Fruit fly (Drosophila melanogaster) whole organism, embryonic: Measurements from ENCODE around the gene CG4972.

Experiments
- B-H2 ChIP-seq: fragments of 200-800 bp; sonication (Bioruptor generic); optimal IDR thresholded peaks from 2 replicates; lab custom pipeline; 2018; ENCODE audit warnings: missing biosample characterization, mild to moderate bottlenecking, missing genetic modification characterization
- CG12299 ChIP-seq: fragments of 200-800 bp; sonication (Bioruptor generic); optimal IDR thresholded peaks from 2 replicates; lab custom pipeline; 2018; ENCODE audit warnings: missing biosample characterization, mild to moderate bottlenecking, missing genetic modification characterization
- CG12769 ChIP-seq: fragments of 200-800 bp; sonication (Bioruptor generic); optimal IDR thresholded peaks from 2 replicates; lab custom pipeline; 2019; ENCODE audit warnings: missing biosample characterization, mild to moderate bottlenecking, missing genetic modification characterization, moderate library complexity
- CG14710 ChIP-seq: fragments of 200-800 bp; sonication (Bioruptor generic); optimal IDR thresholded peaks from 3 replicates; lab custom pipeline; 2019; ENCODE audit warnings: missing biosample characterization, mild to moderate bottlenecking, missing genetic modification characterization, moderate library complexity
- CG15601 ChIP-seq: fragments of 200-800 bp; sonication (Bioruptor generic); optimal IDR thresholded peaks from 3 replicates; lab custom pipeline; 2019; ENCODE audit warnings: missing biosample characterization, mild to moderate bottlenecking, missing genetic modification characterization, moderate library complexity
- CG1603 ChIP-seq: fragments of 200-800 bp; sonication (Bioruptor generic); optimal IDR thresholded peaks from 2 replicates; lab custom pipeline; 2019; ENCODE audit warnings: missing biosample characterization, mild to moderate bottlenecking, missing genetic modification characterization, moderate library complexity
- CG16813 ChIP-seq: fragments of 200-800 bp; sonication (Bioruptor generic); IDR thresholded peaks from 3 replicates; pipeline ENCODE4 v1.3.6; 2022; ENCODE audit warnings: missing biosample characterization, missing genetic modification characterization; ENCODE audit not compliant: partially characterized antibody
- CG17829 ChIP-seq: fragments of 200-800 bp; optimal IDR thresholded peaks from 2 replicates; lab custom pipeline; 2019; ENCODE audit warnings: missing biosample characterization, mild to moderate bottlenecking, missing genetic modification characterization, moderate library complexity
- CG17912 ChIP-seq: fragments of 200-800 bp; sonication (Bioruptor generic); optimal IDR thresholded peaks from 2 replicates; lab custom pipeline; 2018; ENCODE audit warnings: missing biosample characterization, mild to moderate bottlenecking, missing genetic modification characterization
- CG18476 ChIP-seq: fragments of 200-800 bp; sonication (Bioruptor generic); optimal IDR thresholded peaks from 2 replicates; lab custom pipeline; 2016; ENCODE audit warnings: missing biosample characterization, mild to moderate bottlenecking, missing genetic modification characterization
- CG2202 ChIP-seq: fragments of 200-800 bp; sonication (Bioruptor generic); optimal IDR thresholded peaks from 2 replicates; lab custom pipeline; 2018; ENCODE audit warnings: missing biosample characterization, mild to moderate bottlenecking, missing genetic modification characterization
- CG4360 ChIP-seq: fragments of 200-800 bp; sonication (Bioruptor generic); IDR thresholded peaks from 2 replicates; pipeline ENCODE4 v1.3.6; 2022; ENCODE audit warnings: missing biosample characterization, missing genetic modification characterization
- CG8290 ChIP-seq, 3 experiments: fragments of 200-800 bp; sonication (Bioruptor generic); optimal IDR thresholded peaks; 2 replicates each; lab custom pipeline; 2016 to 2019; ENCODE audit warnings: missing biosample characterization in 3 of 3, missing genetic modification characterization in 3 of 3, mild to moderate bottlenecking in 2 of 3, moderate library complexity in 1 of 3
- CG9437 ChIP-seq: fragments of 200-800 bp; sonication (Bioruptor generic); optimal IDR thresholded peaks from 2 replicates; lab custom pipeline; 2018; ENCODE audit warnings: missing biosample characterization, mild to moderate bottlenecking, missing genetic modification characterization
- CrebB ChIP-seq: fragments of 200-800 bp; sonication (Bioruptor generic); optimal IDR thresholded peaks from 3 replicates; lab custom pipeline; 2018; ENCODE audit warnings: missing biosample characterization, mild to moderate bottlenecking, missing genetic modification characterization
- E2f2 ChIP-seq: fragments of 200-800 bp; sonication (Bioruptor generic); IDR thresholded peaks from 2 replicates; pipeline ENCODE4 v1.3.6; 2022; ENCODE audit warnings: missing biosample characterization, missing genetic modification characterization
- HLH3B ChIP-seq: fragments of 200-800 bp; sonication (Bioruptor generic); IDR thresholded peaks from 2 replicates; pipeline ENCODE4 v1.3.6; 2022; ENCODE audit warnings: missing biosample characterization, missing genetic modification characterization
- Hr3 ChIP-seq: fragments of 200-800 bp; sonication (Bioruptor generic); optimal IDR thresholded peaks from 3 replicates; lab custom pipeline; 2016; ENCODE audit warnings: missing biosample characterization, missing genetic modification characterization
- Hr51 ChIP-seq, 2 experiments: fragments of 200-800 bp; sonication (Bioruptor generic); optimal IDR thresholded peaks; 2 replicates in 1 of 2; 3 replicates in 1 of 2; lab custom pipeline; 2016 to 2018; ENCODE audit warnings: missing biosample characterization in 2 of 2, missing genetic modification characterization in 2 of 2, mild to moderate bottlenecking in 1 of 2, moderate library complexity in 1 of 2
- MBD-R2 ChIP-seq: fragments of 200-800 bp; sonication (Bioruptor generic); IDR thresholded peaks from 2 replicates; pipeline ENCODE4 v1.3.6; 2022; ENCODE audit warnings: missing biosample characterization, missing genetic modification characterization
- MESR4 ChIP-seq: fragments of 200-800 bp; sonication (Bioruptor generic); optimal IDR thresholded peaks from 2 replicates; lab custom pipeline; 2018; ENCODE audit warnings: missing biosample characterization, mild to moderate bottlenecking, missing genetic modification characterization, moderate library complexity
- NC2β ChIP-seq: fragments of 200-800 bp; sonication (Bioruptor generic); optimal IDR thresholded peaks from 2 replicates; lab custom pipeline; 2016; ENCODE audit warnings: missing biosample characterization, missing genetic modification characterization
- Pdp1 ChIP-seq, 2 experiments: fragments of 200-800 bp; sonication (Bioruptor generic); optimal IDR thresholded peaks; 3 replicates each; lab custom pipeline; 2016; ENCODE audit warnings: missing biosample characterization in 2 of 2, missing genetic modification characterization in 2 of 2, mild to moderate bottlenecking in 1 of 2, moderate library complexity in 1 of 2
- Scr ChIP-seq: fragments of 200-800 bp; sonication (Bioruptor generic); IDR thresholded peaks from 2 replicates; pipeline ENCODE4 v1.3.6; 2022; ENCODE audit warnings: missing biosample characterization, missing genetic modification characterization; ENCODE audit not compliant: partially characterized antibody
- Sox100B ChIP-seq: fragments of 200-800 bp; sonication (Bioruptor generic); optimal IDR thresholded peaks from 3 replicates; lab custom pipeline; 2018; ENCODE audit warnings: missing biosample characterization, mild to moderate bottlenecking, missing genetic modification characterization
- YL-1 ChIP-seq: fragments of 200-800 bp; sonication (Bioruptor generic); optimal IDR thresholded peaks from 3 replicates; lab custom pipeline; 2017; ENCODE audit warnings: missing biosample characterization, mild to moderate bottlenecking, missing genetic modification characterization
- ac ChIP-seq: fragments of 200-800 bp; sonication (Bioruptor generic); optimal IDR thresholded peaks from 3 replicates; lab custom pipeline; 2017; ENCODE audit warnings: missing biosample characterization, mild to moderate bottlenecking, missing genetic modification characterization
- ato ChIP-seq: fragments of 200-800 bp; sonication (Bioruptor generic); IDR thresholded peaks from 2 replicates; pipeline ENCODE4 v1.3.6; 2022; ENCODE audit warnings: missing biosample characterization, missing genetic modification characterization; ENCODE audit not compliant: partially characterized antibody
- dm ChIP-seq: fragments of 200-800 bp; sonication (Bioruptor generic); optimal IDR thresholded peaks from 3 replicates; lab custom pipeline; 2016; ENCODE audit warnings: missing biosample characterization, missing genetic modification characterization
- dpn ChIP-seq, 2 experiments: fragments of 200-800 bp; sonication (Bioruptor generic); optimal IDR thresholded peaks; 3 replicates each; lab custom pipeline; 2016; ENCODE audit warnings: missing biosample characterization in 2 of 2, missing genetic modification characterization in 2 of 2
- esg ChIP-seq: fragments of 200-800 bp; sonication (Bioruptor generic); conservative IDR thresholded peaks from 2 replicates; pipeline ENCODE4 v1.3.6; 2022; ENCODE audit warnings: missing biosample characterization, missing genetic modification characterization
- gfzf ChIP-seq: fragments of 200-800 bp; sonication (Bioruptor generic); optimal IDR thresholded peaks from 2 replicates; lab custom pipeline; 2016; ENCODE audit warnings: missing biosample characterization, mild to moderate bottlenecking, missing genetic modification characterization, moderate library complexity
- grau ChIP-seq: fragments of 200-800 bp; optimal IDR thresholded peaks from 3 replicates; lab custom pipeline; 2019; ENCODE audit warnings: missing biosample characterization, mild to moderate bottlenecking, missing genetic modification characterization, moderate library complexity
- inv ChIP-seq: fragments of 200-800 bp; sonication (Bioruptor generic); IDR thresholded peaks from 2 replicates; pipeline ENCODE4 v1.3.6; 2022; ENCODE audit warnings: missing biosample characterization, missing genetic modification characterization; ENCODE audit not compliant: partially characterized antibody
- jumu ChIP-seq: fragments of 200-800 bp; sonication (Bioruptor generic); optimal IDR thresholded peaks from 3 replicates; lab custom pipeline; 2016; ENCODE audit warnings: missing biosample characterization, missing genetic modification characterization
- kay ChIP-seq: fragments of 200-800 bp; sonication (Bioruptor generic); optimal IDR thresholded peaks from 2 replicates; lab custom pipeline; 2016; ENCODE audit warnings: missing biosample characterization, missing genetic modification characterization
- lilli ChIP-seq: fragments of 200-800 bp; sonication (Bioruptor generic); optimal IDR thresholded peaks from 3 replicates; lab custom pipeline; 2016; ENCODE audit warnings: missing biosample characterization, missing genetic modification characterization
- luna ChIP-seq: fragments of 200-800 bp; sonication (Bioruptor generic); optimal IDR thresholded peaks from 2 replicates; lab custom pipeline; 2016; ENCODE audit warnings: missing biosample characterization, missing genetic modification characterization
- nom ChIP-seq: fragments of 200-800 bp; sonication (Bioruptor generic); optimal IDR thresholded peaks from 2 replicates; lab custom pipeline; 2017; ENCODE audit warnings: missing biosample characterization, missing genetic modification characterization, mild to moderate bottlenecking, moderate library complexity, missing genetic modification reagents
- peb ChIP-seq: fragments of 200-800 bp; sonication (Bioruptor generic); IDR thresholded peaks from 2 replicates; pipeline ENCODE4 v1.3.6; 2022; ENCODE audit warnings: missing biosample characterization, missing genetic modification characterization
- phol ChIP-seq: fragments of 200-800 bp; sonication (Bioruptor generic); optimal IDR thresholded peaks from 3 replicates; lab custom pipeline; 2018; ENCODE audit warnings: missing biosample characterization, mild to moderate bottlenecking, missing genetic modification characterization, moderate library complexity
- row ChIP-seq: fragments of 200-800 bp; sonication (Bioruptor generic); IDR thresholded peaks from 3 replicates; pipeline ENCODE4 v1.3.6; 2022; ENCODE audit warnings: missing biosample characterization, missing genetic modification characterization
- sna ChIP-seq: fragments of 200-800 bp; sonication (Bioruptor generic); IDR thresholded peaks from 2 replicates; pipeline ENCODE4 v1.3.6; 2022; ENCODE audit warnings: missing biosample characterization, missing genetic modification characterization; ENCODE audit not compliant: partially characterized antibody
- sob ChIP-seq: fragments of 200-800 bp; sonication (Bioruptor generic); IDR thresholded peaks from 2 replicates; pipeline ENCODE4 v1.3.6; 2022; ENCODE audit warnings: missing biosample characterization, missing genetic modification characterization
- toy ChIP-seq: fragments of 200-800 bp; sonication (Bioruptor generic); IDR thresholded peaks from 2 replicates; pipeline ENCODE4 v1.3.6; 2022; ENCODE audit warnings: missing biosample characterization, missing genetic modification characterization

CG4972 gene

DNA sequence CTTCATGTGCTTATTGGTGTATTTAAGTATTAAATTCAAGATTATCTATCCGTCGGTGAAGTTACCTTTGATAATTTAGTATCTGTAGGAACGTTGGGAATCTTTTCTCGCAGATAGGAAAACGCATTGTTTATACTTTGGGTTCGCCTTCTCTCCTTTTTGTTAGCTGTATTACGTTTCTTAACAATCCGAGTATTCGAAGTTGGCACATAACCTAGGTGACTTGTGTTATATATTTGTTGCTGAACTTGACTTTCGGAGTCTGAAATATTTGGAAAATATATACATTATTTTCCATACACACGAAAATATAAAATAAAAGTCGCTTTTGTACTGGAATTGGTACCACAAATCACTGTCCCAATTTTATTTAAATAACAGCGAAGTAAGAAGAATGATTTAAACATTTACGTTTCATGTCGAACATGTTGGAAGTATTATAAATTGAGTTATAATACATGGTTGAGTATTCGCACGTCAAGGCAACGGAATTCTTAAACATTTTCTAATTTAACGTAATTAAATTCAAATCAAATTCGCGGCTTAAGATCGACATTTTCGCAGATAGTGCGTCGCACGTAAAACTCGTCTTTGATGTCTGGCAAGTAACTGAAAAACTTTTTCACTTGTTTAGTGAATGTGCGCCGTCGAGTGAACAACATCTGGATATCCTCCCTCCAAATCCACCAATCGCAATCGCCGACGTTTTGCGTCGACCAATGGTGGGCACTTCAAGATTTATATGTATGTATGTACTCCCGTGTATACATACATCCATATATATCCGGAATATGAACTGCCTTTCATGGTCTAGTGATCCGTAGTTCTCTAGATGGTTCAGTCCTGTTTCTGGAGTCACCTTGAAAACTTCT, 19.6 kb upstream of the CG4972 start, which contains the start of gene Hand (continued):
- no peak for TF ChIP-seq dpn (GFP tag; optimal IDR thresholded peaks at IDR 0.05; lab: Kevin White, UChicago)

DNA sequence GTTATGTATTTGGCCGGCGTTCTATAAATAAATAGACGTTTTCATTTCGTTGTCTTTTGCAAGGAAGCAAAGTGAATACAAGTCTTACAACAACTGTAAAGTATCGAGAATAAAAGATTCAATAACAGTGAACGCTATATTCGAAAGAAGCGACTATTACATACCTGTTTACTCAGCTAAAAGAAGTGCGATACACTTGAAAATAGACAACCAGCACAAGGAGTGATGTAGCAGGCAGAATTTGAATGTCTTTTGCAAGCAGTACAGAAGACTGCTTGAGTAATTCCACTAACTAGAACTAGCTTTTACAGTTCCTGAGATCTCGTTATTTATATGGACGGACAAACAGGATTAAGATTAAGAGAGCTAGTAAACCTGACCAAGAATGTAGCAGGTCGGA, 16.3 kb upstream of the CG4972 start:
- TF ChIP-seq CG16813 (GFP tag; lab: Robert Waterston, UW) = peak; percentile 91
- no peak for TF ChIP-seq lilli (GFP tag; lab: Kevin White, UChicago)
- peak; percentile 35 for TF ChIP-seq inv (GFP tag; lab: Robert Waterston, UW)
- TF ChIP-seq Scr = peak; percentile 44; the same call in 1 of the 2 replicates
- no peak for TF ChIP-seq Hr51 (GFP tag; optimal IDR thresholded peaks at IDR 0.05; lab: Kevin White, UChicago)
- TF ChIP-seq CG12769 (tag; lab: Kevin White, UChicago) = peak; percentile 63
- peak; percentile 57 for TF ChIP-seq YL-1 (GFP tag; lab: Kevin White, UChicago)
- TF ChIP-seq HLH3B (GFP tag; lab: Robert Waterston, UW) = 0 out of 2 replicates have a peak, but pooled peaks have one; percentile 15
- peak; percentile 13 for TF ChIP-seq gfzf
- peak; percentile 61 for TF ChIP-seq CG17912 (GFP tag; lab: Kevin White, UChicago)
- TF ChIP-seq ato (GFP tag; lab: Robert Waterston, UW) = peak; percentile 71
- peak in 1 of 2 experiments; percentile 78 for TF ChIP-seq Pdp1 (GFP tag; optimal IDR thresholded peaks at IDR 0.05; lab: Kevin White, UChicago)
- no peak for TF ChIP-seq toy (GFP tag; lab: Robert Waterston, UW)
- no peak for TF ChIP-seq peb (GFP tag; lab: Robert Waterston, UW)
- peak; percentile 98 for TF ChIP-seq CG8290 (GFP tag; optimal IDR thresholded peaks at IDR 0.05; lab: Kevin White, UChicago)
- peak; percentile 87 to 91 for TF ChIP-seq CG8290 (tag; optimal IDR thresholded peaks at IDR 0.05; lab: Kevin White, UChicago)
- TF ChIP-seq luna = peak; percentile 28
- TF ChIP-seq CG14710 = peak; percentile 22
- TF ChIP-seq MESR4 (GFP tag; lab: Kevin White, UChicago) = peak; percentile 25
- peak; percentile 30 for TF ChIP-seq B-H2 (GFP tag; lab: Kevin White, UChicago)
- peak; percentile 23 for TF ChIP-seq NC2β (GFP tag; lab: Kevin White, UChicago)
- no peak for TF ChIP-seq sna (GFP tag; lab: Robert Waterston, UW)
- TF ChIP-seq ac (GFP tag; lab: Kevin White, UChicago) = no peak
- peak; percentile 22 for TF ChIP-seq CG15601 (tag; lab: Kevin White, UChicago)
- TF ChIP-seq CG18476 (GFP tag; lab: Kevin White, UChicago) = no peak
- TF ChIP-seq esg (GFP tag; lab: Robert Waterston, UW) = no peak
- TF ChIP-seq MBD-R2 (GFP tag; lab: Robert Waterston, UW) = peak; percentile 85
- TF ChIP-seq E2f2 (GFP tag; lab: Robert Waterston, UW) = 0 out of 2 replicates have a peak, but pooled peaks have one; percentile 45
- TF ChIP-seq CG4360 (GFP tag; lab: Robert Waterston, UW) = no peak
- peak; percentile 38; the same call in 1 of the 3 replicates for TF ChIP-seq row (GFP tag; lab: Robert Waterston, UW)
- TF ChIP-seq CG17829 (tag; lab: Kevin White, UChicago) = peak; percentile 8
- no peak for TF ChIP-seq Hr3 (GFP tag; lab: Kevin White, UChicago)
- peak; percentile 26 for TF ChIP-seq jumu (GFP tag; lab: Kevin White, UChicago)
- no peak for TF ChIP-seq Sox100B (GFP tag; lab: Kevin White, UChicago)
- no peak for TF ChIP-seq nom
- peak; percentile 24 for TF ChIP-seq grau (tag; lab: Kevin White, UChicago)
- no peak for TF ChIP-seq CrebB
- peak; percentile 9 for TF ChIP-seq phol
- no peak for TF ChIP-seq CG2202
- TF ChIP-seq dm (GFP tag; lab: Kevin White, UChicago) = no peak
- no peak for TF ChIP-seq sob (GFP tag; lab: Robert Waterston, UW)
- no peak for TF ChIP-seq CG12299
- peak; percentile 54 for TF ChIP-seq CG9437 (GFP tag; lab: Kevin White, UChicago)
- TF ChIP-seq CG1603 = peak; percentile 65
- no peak for TF ChIP-seq kay
